Worm (Caenorhabditis elegans) whole organism, L4 larva: ENCODE data around the gene acy-2.

Experiments used
- F49E8.2 ChIP-seq: sonication (generic microtip); optimal IDR thresholded peaks from 2 replicates; lab custom pipeline; 2016; ENCODE audit warnings: missing compliant biosample characterization, mild to moderate bottlenecking, missing genetic modification characterization, borderline replicate concordance
- T20F7.1 ChIP-seq: fragments of 200-800 bp; sonication (Bioruptor generic); optimal IDR thresholded peaks from 2 replicates; lab custom pipeline; 2018; ENCODE audit warnings: mild to moderate bottlenecking, missing genetic modification characterization, missing compliant biosample characterization
- Y48G9A.11 ChIP-seq: fragments of 200-800 bp; sonication (Bioruptor generic); IDR thresholded peaks from 2 replicates; pipeline ENCODE4 v1.3.6; 2022; ENCODE audit warnings: missing genetic modification reagents, missing genetic modification characterization, missing compliant biosample characterization
- aha-1 ChIP-seq: fragments of 150-350 bp; peaks from one replicate; lab custom pipeline; 2014; ENCODE audit warnings: missing biosample characterization, missing genetic modification characterization
- aly-2 ChIP-seq: sonication (generic microtip); optimal IDR thresholded peaks from 2 replicates; lab custom pipeline; 2018; ENCODE audit warnings: missing biosample characterization, missing genetic modification characterization
- arid-1 ChIP-seq: fragments of 200-800 bp; sonication (Bioruptor generic); conservative IDR thresholded peaks from 2 replicates; pipeline ENCODE4 v1.3.6; 2022; ENCODE audit warnings: missing genetic modification reagents, missing genetic modification characterization, missing compliant biosample characterization
- ces-1 ChIP-seq: fragments of 150-350 bp; sonication (generic microtip); optimal IDR thresholded peaks from 4 replicates; lab custom pipeline; 2014; ENCODE audit warnings: missing biosample characterization, missing genetic modification reagents, missing genetic modification characterization
- daf-16 ChIP-seq, 3 experiments: sonication (generic microtip); optimal IDR thresholded peaks; 2 replicates each; lab custom pipeline; 2016 to 2017; ENCODE audit warnings: missing genetic modification characterization in 3 of 3, missing genetic modification reagents in 3 of 3, mild to moderate bottlenecking in 2 of 3, missing compliant biosample characterization in 2 of 3, missing biosample characterization in 1 of 3, moderate library complexity in 1 of 3
- daf-8 ChIP-seq: fragments of 200-800 bp; sonication (Bioruptor generic); IDR thresholded peaks from 2 replicates; pipeline ENCODE4 v1.3.6; 2022; ENCODE audit warnings: missing genetic modification characterization, missing compliant biosample characterization
- dmd-9 ChIP-seq: fragments of 200-800 bp; sonication (Bioruptor generic); IDR thresholded peaks from 2 replicates; pipeline ENCODE4 v1.3.6; 2022; ENCODE audit warnings: missing genetic modification reagents, missing genetic modification characterization, missing compliant biosample characterization
- dve-1 ChIP-seq: sonication (generic microtip); optimal IDR thresholded peaks from 2 replicates; lab custom pipeline; 2017; ENCODE audit warnings: antibody characterized with exemption, mild to moderate bottlenecking, missing genetic modification characterization, missing compliant biosample characterization; ENCODE audit not compliant: insufficient read depth
- egl-43 ChIP-seq: fragments of 200-800 bp; sonication (Bioruptor generic); IDR thresholded peaks from 2 replicates; pipeline ENCODE4 v1.3.6; 2022; ENCODE audit warnings: missing genetic modification reagents, missing genetic modification characterization, missing compliant biosample characterization
- hif-1 ChIP-seq, 2 experiments: sonication (generic microtip); optimal IDR thresholded peaks; 2 replicates each; lab custom pipeline; 2016 to 2017; ENCODE audit warnings: missing compliant biosample characterization in 2 of 2, missing genetic modification characterization in 2 of 2, missing genetic modification reagents in 2 of 2, missing genotype in 2 of 2, mild to moderate bottlenecking in 1 of 2
- lin-38 ChIP-seq: fragments of 200-800 bp; sonication (Bioruptor generic); IDR thresholded peaks from 2 replicates; pipeline ENCODE4 v1.3.6; 2022; ENCODE audit warnings: missing genetic modification reagents, missing genetic modification characterization, missing compliant biosample characterization
- lsy-2 ChIP-seq, 2 experiments: fragments of 150-350 bp in 1 of 2; sonication (generic microtip) in 1 of 2; optimal IDR thresholded peaks; 2 replicates each; lab custom pipeline; 2014 to 2017; ENCODE audit warnings: missing biosample characterization in 2 of 2, missing genetic modification characterization in 2 of 2
- mdl-1 ChIP-seq, 2 experiments: fragments of 150-350 bp in 1 of 2; sonication (generic microtip) in 1 of 2; optimal IDR thresholded peaks; 2 replicates each; lab custom pipeline; 2014 to 2017; ENCODE audit warnings: missing biosample characterization in 2 of 2, missing genetic modification characterization in 2 of 2
- mdt-29 ChIP-seq: fragments of 200-800 bp; sonication (Bioruptor generic); IDR thresholded peaks from 2 replicates; pipeline ENCODE4 v1.3.6; 2022; ENCODE audit warnings: missing genetic modification reagents, missing genetic modification characterization, missing compliant biosample characterization
- mep-1 ChIP-seq: fragments of 150-350 bp; sonication (generic microtip); optimal IDR thresholded peaks from 3 replicates; lab custom pipeline; 2014; ENCODE audit warnings: missing biosample characterization, missing genetic modification characterization
- nhr-111 ChIP-seq: fragments of 200-800 bp; sonication (Bioruptor generic); optimal IDR thresholded peaks from 2 replicates; lab custom pipeline; 2018; ENCODE audit warnings: mild to moderate bottlenecking, missing genetic modification characterization, missing compliant biosample characterization
- nhr-28 ChIP-seq: fragments of 150-350 bp; optimal IDR thresholded peaks from 2 replicates; lab custom pipeline; 2014; ENCODE audit warnings: missing biosample characterization, missing genetic modification characterization
- nhr-41 ChIP-seq: fragments of 200-800 bp; sonication (Bioruptor generic); IDR thresholded peaks from 2 replicates; pipeline ENCODE4 v1.3.6; 2022; ENCODE audit warnings: missing genetic modification reagents, missing genetic modification characterization, missing compliant biosample characterization
- nhr-42 ChIP-seq: fragments of 200-800 bp; sonication (Bioruptor generic); IDR thresholded peaks from 2 replicates; pipeline ENCODE4 v1.3.6; 2022; ENCODE audit warnings: missing genetic modification characterization, missing compliant biosample characterization
- nhr-6 ChIP-seq: fragments of 150-350 bp; optimal IDR thresholded peaks from 2 replicates; lab custom pipeline; 2014; ENCODE audit warnings: missing biosample characterization, missing genetic modification characterization
- pha-4 ChIP-seq, 2 experiments: fragments of 150-350 bp in 1 of 2; fragments of 200-800 bp in 1 of 2; sonication (Bioruptor generic) in 1 of 2; IDR thresholded peaks in 1 of 2; optimal IDR thresholded peaks in 1 of 2; 2 replicates each; pipeline versions ENCODE4 v1.3.6 to Lab custom; 2014 to 2022; ENCODE audit warnings: missing genetic modification characterization in 2 of 2, missing genetic modification reagents in 2 of 2, missing biosample characterization in 1 of 2, missing compliant biosample characterization in 1 of 2
- pqm-1 ChIP-seq: sonication (generic microtip); optimal IDR thresholded peaks from 2 replicates; lab custom pipeline; 2017; ENCODE audit warnings: missing biosample characterization, missing genetic modification characterization
- rbr-2 ChIP-seq: sonication (generic microtip); optimal IDR thresholded peaks from 2 replicates; lab custom pipeline; 2016; ENCODE audit warnings: missing genotype, missing genetic modification characterization, missing compliant biosample characterization
- sdz-12 ChIP-seq: fragments of 200-800 bp; sonication (Bioruptor generic); optimal IDR thresholded peaks from 2 replicates; lab custom pipeline; 2018; ENCODE audit warnings: mild to moderate bottlenecking, missing genetic modification characterization, missing compliant biosample characterization
- set-16 ChIP-seq: fragments of 200-800 bp; sonication (Bioruptor generic); IDR thresholded peaks from 2 replicates; pipeline ENCODE4 v1.3.6; 2022; ENCODE audit warnings: missing genetic modification reagents, missing genetic modification characterization, missing compliant biosample characterization
- skn-1 ChIP-seq: fragments of 150-350 bp; optimal IDR thresholded peaks from 2 replicates; lab custom pipeline; 2014; ENCODE audit warnings: missing biosample characterization, missing genetic modification characterization
- snpc-1.2 ChIP-seq: fragments of 200-800 bp; sonication (Bioruptor generic); IDR thresholded peaks from 2 replicates; pipeline ENCODE4 v1.3.6; 2022; ENCODE audit warnings: missing genetic modification reagents, missing genetic modification characterization, missing compliant biosample characterization
- tra-1 ChIP-seq: fragments of 200-800 bp; sonication (Bioruptor generic); IDR thresholded peaks from 2 replicates; pipeline ENCODE4 v1.3.6; 2022; ENCODE audit warnings: missing genetic modification reagents, missing genetic modification characterization, missing compliant biosample characterization
- unc-62 ChIP-seq, 3 experiments: fragments of 150-350 bp in 1 of 3; sonication (generic microtip); optimal IDR thresholded peaks in 2 of 3; peaks in 1 of 3; 1 replicate in 1 of 3; 2 replicates in 2 of 3; lab custom pipeline; 2014 to 2017; ENCODE audit warnings: missing biosample characterization in 3 of 3, missing genetic modification characterization in 3 of 3, missing genetic modification reagents in 3 of 3, missing genotype in 1 of 3
- zag-1 ChIP-seq: fragments of 150-350 bp; optimal IDR thresholded peaks from 2 replicates; lab custom pipeline; 2014; ENCODE audit warnings: missing biosample characterization, missing genetic modification characterization
- zfp-3 ChIP-seq: fragments of 200-800 bp; sonication (Bioruptor generic); conservative IDR thresholded peaks from 2 replicates; pipeline ENCODE4 v1.3.6; 2022; ENCODE audit warnings: missing genetic modification reagents, missing genetic modification characterization, missing compliant biosample characterization
- ztf-11 ChIP-seq: fragments of 150-350 bp; optimal IDR thresholded peaks from 2 replicates; lab custom pipeline; 2014; ENCODE audit warnings: missing biosample characterization, missing genetic modification characterization

The acy-2 gene

ce11 chrV:6010642-6011041 lies 34.8 kb downstream of the acy-2 start (continued):
- no peak for TF ChIP-seq skn-1 (tag; lab: Kevin White, UChicago)
- no peak for TF ChIP-seq set-16 (GFP tag; lab: Robert Waterston, UW)
- no peak for TF ChIP-seq ztf-11 (tag; lab: Kevin White, UChicago)
- no peak for TF ChIP-seq mep-1 (tag; lab: Kevin White, UChicago)
- peak; percentile 7 for TF ChIP-seq nhr-6 (tag; lab: Kevin White, UChicago)
- no peak for TF ChIP-seq nhr-28 (tag; lab: Kevin White, UChicago)
- peak in 1 of 2 experiments; percentile 9 for TF ChIP-seq lsy-2 (tag; optimal IDR thresholded peaks at IDR 0.05; lab: Kevin White, UChicago)
- peak; percentile 20 for TF ChIP-seq dve-1
- TF ChIP-seq Y48G9A.11 (GFP tag; lab: Robert Waterston, UW): no peak
- no peak for TF ChIP-seq ces-1
- no peak for TF ChIP-seq F49E8.2 (tag; lab: Kevin White, UChicago)
- no peak for TF ChIP-seq aly-2
- no peak for TF ChIP-seq tra-1 (GFP tag; lab: Robert Waterston, UW)
- no peak for TF ChIP-seq zfp-3 (GFP tag; lab: Robert Waterston, UW)
- TF ChIP-seq zag-1 (tag; lab: Kevin White, UChicago): no peak

- TF ChIP-seq daf-16 (GFP tag; optimal IDR thresholded peaks at IDR 0.05; lab: Kevin White, UChicago) (no peak), daf-16 (tag; optimal IDR thresholded peaks at IDR 0.05; lab: Kevin White, UChicago) (no peak), pqm-1 (tag; lab: Kevin White, UChicago) (peak; percentile 20), dve-1 (peak; percentile 19), T20F7.1 (GFP tag; lab: Kevin White, UChicago) (peak; percentile 32), nhr-111 (no peak), set-16 (GFP tag; lab: Robert Waterston, UW) (no peak), mdt-29 (GFP tag; lab: Robert Waterston, UW) (peak; percentile 28; the same call in 1 of the 2 replicates), lsy-2 (tag; optimal IDR thresholded peaks at IDR 0.05; lab: Kevin White, UChicago) (peak in 1 of 2 experiments; percentile 29), aha-1 (tag; lab: Kevin White, UChicago) (peak; percentile 83), dmd-9 (no peak)
Measured at ce11 chrV:6012401-6012800, 36.6 kb downstream of the acy-2 start.

ce11 chrV:6015546-6016089 lies 39.8 kb downstream of the acy-2 start:
- TF ChIP-seq sdz-12 (GFP tag; lab: Kevin White, UChicago) (no peak), mdl-1 (tag; optimal IDR thresholded peaks at IDR 0.05; lab: Kevin White, UChicago) (no peak), nhr-42 (GFP tag; lab: Robert Waterston, UW) (no peak), hif-1 (tag; optimal IDR thresholded peaks at IDR 0.05; lab: Kevin White, UChicago) (no peak), ztf-11 (tag; lab: Kevin White, UChicago) (no peak), F49E8.2 (tag; lab: Kevin White, UChicago) (peak; percentile 31), set-16 (GFP tag; lab: Robert Waterston, UW) (no peak), unc-62 (GFP tag; optimal IDR thresholded peaks at IDR 0.05 in 1 of 2; lab: Kevin White, UChicago) (no peak), unc-62 (tag; optimal IDR thresholded peaks at IDR 0.05; lab: Kevin White, UChicago) (no peak), daf-8 (GFP tag; lab: Robert Waterston, UW) (no peak), mdt-29 (GFP tag; lab: Robert Waterston, UW) (no peak), nhr-111 (no peak), lin-38 (GFP tag; lab: Robert Waterston, UW) (peak; percentile 44), snpc-1.2 (GFP tag; lab: Robert Waterston, UW) (peak; percentile 46; the same call in 1 of the 2 replicates), arid-1 (GFP tag; lab: Robert Waterston, UW) (peak; percentile 9; the same call in 1 of the 2 replicates), rbr-2 (tag; lab: Kevin White, UChicago) (no peak), mep-1 (tag; lab: Kevin White, UChicago) (peak; percentile 40), nhr-41 (no peak), pha-4 (GFP tag; IDR thresholded peaks at IDR 0.05; lab: Robert Waterston, UW) (peak; percentile 9; the same call in 1 of the 2 replicates), pha-4 (tag; optimal IDR thresholded peaks at IDR 0.05; lab: Kevin White, UChicago) (no peak), egl-43 (GFP tag; lab: Robert Waterston, UW) (peak; percentile 22; the same call in 1 of the 2 replicates)
